Worm (Caenorhabditis elegans): ENCODE measurements around the gene dlst-1.

DNA sequence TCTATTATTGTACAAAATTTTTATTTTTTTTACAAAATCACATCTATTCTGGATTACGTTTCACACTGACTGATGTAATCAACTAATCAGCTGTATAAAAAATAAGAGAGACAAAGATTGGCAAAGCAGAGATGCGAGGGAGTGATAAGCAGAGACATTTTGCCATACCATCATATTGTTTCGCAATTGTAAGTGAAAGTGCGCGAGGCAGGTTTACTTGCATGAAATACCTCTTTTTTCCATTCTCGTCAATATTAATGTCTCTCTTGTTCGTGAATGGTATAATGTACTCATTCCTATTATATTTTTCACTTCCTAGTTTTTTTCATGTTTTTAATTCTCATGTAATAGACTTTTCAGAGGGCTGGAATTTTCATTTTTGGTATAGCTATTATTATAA is 28.0 kb upstream of the dlst-1 start:
- TF ChIP-seq ama-1 (optimal IDR thresholded peaks at IDR 0.05) (no peak), sea-1 (GFP tag; conservative IDR thresholded peaks at IDR 0.05) (no peak), tbx-11 (GFP tag; IDR thresholded peaks at IDR 0.05) (no peak), tra-4 (tag; optimal IDR thresholded peaks at IDR 0.05) (no peak), ceh-13 (GFP tag; optimal IDR thresholded peaks at IDR 0.05) (no peak), hmg-4 (GFP tag; optimal IDR thresholded peaks at IDR 0.05) (no peak), hmbx-1 (tag; optimal IDR thresholded peaks at IDR 0.05) (no peak)

All from whole organism, early embryonic.